Worm (Caenorhabditis elegans) whole organism, young adult: ENCODE data around the gene C01B9.1.
"Not testable (repeated sequence)": the region's sequence is repeated elsewhere in the genome, so short reads cannot be mapped to it uniquely, and the experiment has no call there.

Experiments used
- B0261.1 ChIP-seq: sonication (generic microtip); optimal IDR thresholded peaks from 2 replicates; lab custom pipeline; 2016; ENCODE audit warnings: mild to moderate bottlenecking, missing genetic modification characterization, moderate library complexity, missing compliant biosample characterization
- F23B12.7 ChIP-seq: sonication (generic microtip); optimal IDR thresholded peaks from 2 replicates; lab custom pipeline; 2017; ENCODE audit warnings: missing genetic modification characterization, mild to moderate bottlenecking, missing compliant biosample characterization, antibody characterized with exemption, moderate library complexity; ENCODE audit not compliant: insufficient read depth
- T07F8.4 ChIP-seq: sonication (generic microtip); optimal IDR thresholded peaks from 2 replicates; lab custom pipeline; 2016; ENCODE audit warnings: mild to moderate bottlenecking, missing genetic modification characterization, moderate library complexity, missing compliant biosample characterization
- T26A5.8 ChIP-seq: sonication (generic microtip); optimal IDR thresholded peaks from 2 replicates; lab custom pipeline; 2016; ENCODE audit warnings: missing genetic modification characterization, missing compliant biosample characterization
- Y95B8A.8 ChIP-seq: fragments of 200-800 bp; sonication (Bioruptor generic); IDR thresholded peaks from 2 replicates; pipeline ENCODE4 v1.3.6; 2022; ENCODE audit warnings: missing genetic modification reagents, missing genetic modification characterization, missing compliant biosample characterization
- attf-6 ChIP-seq: fragments of 200-800 bp; sonication (Bioruptor generic); IDR thresholded peaks from 2 replicates; pipeline ENCODE4 v1.3.6; 2022; ENCODE audit warnings: missing genetic modification reagents, missing genetic modification characterization, missing compliant biosample characterization
- cebp-1 ChIP-seq, 2 experiments: fragments of 200-800 bp in 1 of 2; sonication (Bioruptor generic) in 1 of 2; sonication (generic microtip) in 1 of 2; IDR thresholded peaks in 1 of 2; optimal IDR thresholded peaks in 1 of 2; 2 replicates each; pipeline versions ENCODE4 v1.3.6 to Lab custom; 2017 to 2022; ENCODE audit warnings: missing compliant biosample characterization in 2 of 2, missing genetic modification characterization in 2 of 2, mild to moderate bottlenecking in 1 of 2, missing genetic modification reagents in 1 of 2, moderate library complexity in 1 of 2
- ceh-58 ChIP-seq: fragments of 200-800 bp; sonication (Bioruptor generic); IDR thresholded peaks from 2 replicates; pipeline ENCODE4 v1.3.6; 2022; ENCODE audit warnings: missing genetic modification characterization, missing compliant biosample characterization
- dox-1 ChIP-seq: fragments of 200-800 bp; sonication (Bioruptor generic); IDR thresholded peaks from 2 replicates; pipeline ENCODE4 v1.3.6; 2022; ENCODE audit warnings: missing genetic modification reagents, missing genetic modification characterization, missing compliant biosample characterization
- egl-18 ChIP-seq: fragments of 200-800 bp; sonication (Bioruptor generic); IDR thresholded peaks from 2 replicates; pipeline ENCODE4 v1.3.6; 2022; ENCODE audit warnings: missing genetic modification reagents, missing genetic modification characterization, missing compliant biosample characterization
- egl-44 ChIP-seq: fragments of 200-800 bp; sonication (Bioruptor generic); IDR thresholded peaks from 2 replicates; pipeline ENCODE4 v1.3.6; 2022; ENCODE audit warnings: missing genetic modification reagents, missing genetic modification characterization, missing compliant biosample characterization
- egrh-3 ChIP-seq: fragments of 200-800 bp; sonication (Bioruptor generic); IDR thresholded peaks from 2 replicates; pipeline ENCODE4 v1.3.6; 2022; ENCODE audit warnings: missing genetic modification reagents, missing genetic modification characterization, missing compliant biosample characterization
- ekl-4 ChIP-seq: fragments of 200-800 bp; sonication (Bioruptor generic); IDR thresholded peaks from 2 replicates; pipeline ENCODE4 v1.3.6; 2022; ENCODE audit warnings: missing genetic modification reagents, missing genetic modification characterization, missing compliant biosample characterization
- ets-4 ChIP-seq: fragments of 200-800 bp; sonication (Bioruptor generic); optimal IDR thresholded peaks from 2 replicates; lab custom pipeline; 2018; ENCODE audit warnings: mild to moderate bottlenecking, missing genetic modification characterization, missing compliant biosample characterization
- hrde-1 ChIP-seq: sonication (generic microtip); optimal IDR thresholded peaks from 2 replicates; lab custom pipeline; 2016; ENCODE audit warnings: missing genetic modification characterization, mild to moderate bottlenecking, missing compliant biosample characterization, moderate library complexity, missing genotype, missing genetic modification reagents, borderline replicate concordance
- lir-1 ChIP-seq: fragments of 200-800 bp; sonication (Bioruptor generic); conservative IDR thresholded peaks from 2 replicates; pipeline ENCODE4 v1.3.6; 2022; ENCODE audit warnings: missing genetic modification reagents, missing genetic modification characterization, missing compliant biosample characterization
- madf-6 ChIP-seq: fragments of 200-800 bp; sonication (Bioruptor generic); IDR thresholded peaks from 2 replicates; pipeline ENCODE4 v1.3.6; 2022; ENCODE audit warnings: missing genetic modification reagents, missing genetic modification characterization, missing compliant biosample characterization
- mes-4 ChIP-seq: sonication (generic microtip); optimal IDR thresholded peaks from 2 replicates; lab custom pipeline; 2016; ENCODE audit warnings: missing genotype, missing genetic modification characterization, missing compliant biosample characterization
- nfya-2 ChIP-seq: fragments of 200-800 bp; sonication (Bioruptor generic); IDR thresholded peaks from 2 replicates; pipeline ENCODE4 v1.3.6; 2022; ENCODE audit warnings: missing genetic modification reagents, missing genetic modification characterization, missing compliant biosample characterization
- nfyb-1 ChIP-seq: fragments of 200-800 bp; sonication (Bioruptor generic); IDR thresholded peaks from 2 replicates; pipeline ENCODE4 v1.3.6; 2022; ENCODE audit warnings: missing genetic modification reagents, missing genetic modification characterization, missing compliant biosample characterization
- nhr-80 ChIP-seq: sonication (generic microtip); optimal IDR thresholded peaks from 2 replicates; lab custom pipeline; 2016; ENCODE audit warnings: missing genetic modification characterization, missing compliant biosample characterization
- nhr-90 ChIP-seq: sonication (generic microtip); optimal IDR thresholded peaks from 2 replicates; lab custom pipeline; 2016; ENCODE audit warnings: missing genotype, mild to moderate bottlenecking, missing genetic modification characterization, missing compliant biosample characterization
- rec-8 ChIP-seq, 2 experiments: sonication (generic microtip); optimal IDR thresholded peaks; 2 replicates each; lab custom pipeline; 2016; ENCODE audit warnings: mild to moderate bottlenecking in 2 of 2, missing genetic modification characterization in 2 of 2, missing genetic modification reagents in 2 of 2, missing genotype in 2 of 2, missing biosample characterization in 1 of 2, missing compliant biosample characterization in 1 of 2, moderate library complexity in 1 of 2
- snpc-1.1 ChIP-seq: sonication (generic microtip); optimal IDR thresholded peaks from 2 replicates; lab custom pipeline; 2017; ENCODE audit warnings: missing genetic modification characterization, mild to moderate bottlenecking, missing compliant biosample characterization, antibody characterized with exemption, moderate library complexity, missing genotype, missing genetic modification reagents; ENCODE audit not compliant: insufficient read depth
- snpc-3.4 ChIP-seq: sonication (generic microtip); optimal IDR thresholded peaks from 2 replicates; lab custom pipeline; 2017; ENCODE audit warnings: missing genetic modification characterization, mild to moderate bottlenecking, missing compliant biosample characterization, antibody characterized with exemption, moderate library complexity, missing genotype, missing genetic modification reagents
- snpc-4 ChIP-seq, 5 experiments: fragments of 150-350 bp in 1 of 5; sonication (generic microtip) in 4 of 5; optimal IDR thresholded peaks; 2 replicates each; lab custom pipeline; 2014 to 2018; ENCODE audit warnings: missing genetic modification characterization in 5 of 5, missing biosample characterization in 3 of 5, antibody characterized with exemption in 2 of 5, mild to moderate bottlenecking in 2 of 5, missing compliant biosample characterization in 2 of 5, missing genotype in 2 of 5, moderate library complexity in 2 of 5, missing genetic modification reagents in 1 of 5
- zfh-2 ChIP-seq: fragments of 200-800 bp; sonication (Bioruptor generic); conservative IDR thresholded peaks from 2 replicates; pipeline ENCODE4 v1.3.6; 2022; ENCODE audit warnings: missing genetic modification reagents, missing genetic modification characterization, missing compliant biosample characterization
- zim-3 ChIP-seq: sonication (generic microtip); optimal IDR thresholded peaks from 2 replicates; lab custom pipeline; 2017; ENCODE audit warnings: mild to moderate bottlenecking, missing genetic modification characterization, moderate library complexity, missing compliant biosample characterization
- ztf-18 ChIP-seq: sonication (generic microtip); optimal IDR thresholded peaks from 2 replicates; lab custom pipeline; 2016; ENCODE audit warnings: missing genotype, mild to moderate bottlenecking, missing genetic modification characterization, missing compliant biosample characterization
- ztf-22 ChIP-seq: fragments of 200-800 bp; sonication (Bioruptor generic); optimal IDR thresholded peaks from 2 replicates; lab custom pipeline; 2018; ENCODE audit warnings: mild to moderate bottlenecking, missing genetic modification characterization, moderate library complexity, missing compliant biosample characterization

C01B9.1 gene

DNA sequence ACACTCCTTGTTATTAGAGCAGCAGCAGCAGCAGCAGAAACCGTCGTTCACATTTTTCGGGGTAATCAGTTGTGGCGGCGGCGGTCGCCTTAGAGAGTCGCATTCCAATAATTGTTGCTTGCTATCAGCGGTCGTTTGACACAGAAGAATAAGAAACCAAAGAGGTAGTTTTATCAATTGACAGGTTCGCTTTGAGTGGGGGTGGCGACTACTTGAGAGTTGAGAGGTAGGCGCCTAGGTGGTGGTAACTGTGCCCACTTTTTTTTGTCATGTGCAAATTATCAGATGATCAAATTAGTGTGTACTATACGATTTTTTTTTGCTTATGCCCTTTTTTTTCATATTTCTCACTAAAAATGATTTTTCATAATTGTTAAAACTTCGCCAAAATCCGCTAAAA is 42.6 kb downstream of the C01B9.1 start:
- TF ChIP-seq egl-44 (GFP tag; lab: Robert Waterston, UW) (peak; percentile 13; the same call in 1 of the 2 replicates), egrh-3 (GFP tag; lab: Robert Waterston, UW) (0 out of 2 replicates have a peak, but pooled peaks have one; percentile 26), nfya-2 (GFP tag; lab: Robert Waterston, UW) (no peak), cebp-1 (GFP tag; IDR thresholded peaks at IDR 0.05; lab: Robert Waterston, UW) (no peak), cebp-1 (tag; optimal IDR thresholded peaks at IDR 0.05; lab: Kevin White, UChicago) (peak; percentile 44), snpc-4 (GFP tag; optimal IDR thresholded peaks at IDR 0.05; lab: Kevin White, UChicago) (no peak), snpc-4 (tag; optimal IDR thresholded peaks at IDR 0.05; lab: Kevin White, UChicago) (peak in 1 of 4 experiments; percentile 67), Y95B8A.8 (GFP tag; lab: Robert Waterston, UW) (no peak), hrde-1 (tag; lab: Kevin White, UChicago) (no peak), dox-1 (GFP tag; lab: Robert Waterston, UW) (peak; percentile 71), nhr-90 (tag; lab: Kevin White, UChicago) (no peak), nhr-80 (peak; percentile 96)
- TF ChIP-seq, all 124 proteins: peak for 6

DNA sequence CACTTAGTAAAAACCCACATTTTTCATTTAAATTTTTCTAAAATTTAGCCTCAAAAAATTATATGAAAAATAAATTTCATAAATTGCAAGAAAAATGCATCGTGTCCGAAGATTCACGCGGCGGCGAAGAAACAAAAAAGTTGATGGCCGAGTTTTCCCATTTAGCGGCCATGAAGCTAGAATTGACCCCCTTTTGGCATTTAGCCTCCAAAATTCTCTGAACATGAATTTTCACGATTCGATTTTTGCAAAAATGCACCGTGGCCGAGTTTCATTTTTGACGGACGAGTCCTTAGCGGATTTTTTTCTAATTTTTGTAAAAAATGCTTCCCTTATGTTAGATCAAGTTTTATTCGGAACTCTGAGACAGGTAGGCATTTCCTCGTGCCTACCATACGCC is 44.1 kb downstream of the C01B9.1 start:
- no peak for TF ChIP-seq zim-3
- TF ChIP-seq T26A5.8, result no peak
- TF ChIP-seq attf-6, result no peak
- TF ChIP-seq B0261.1, result no peak
- no peak for TF ChIP-seq F23B12.7 (tag; lab: Kevin White, UChicago)
- no peak for TF ChIP-seq snpc-1.1 (tag; lab: Kevin White, UChicago)
- TF ChIP-seq snpc-3.4, result no peak
- TF ChIP-seq ekl-4 (GFP tag; lab: Robert Waterston, UW), result no peak
- no peak for TF ChIP-seq mes-4
- TF ChIP-seq egl-18, result no peak
- no peak for TF ChIP-seq T07F8.4 (tag; lab: Kevin White, UChicago)
- TF ChIP-seq ztf-18 (tag; lab: Kevin White, UChicago), result no peak
- no peak for TF ChIP-seq ets-4 (GFP tag; lab: Kevin White, UChicago)
- TF ChIP-seq ceh-58, result no peak
- TF ChIP-seq ztf-22 (GFP tag; lab: Kevin White, UChicago), result no peak

DNA sequence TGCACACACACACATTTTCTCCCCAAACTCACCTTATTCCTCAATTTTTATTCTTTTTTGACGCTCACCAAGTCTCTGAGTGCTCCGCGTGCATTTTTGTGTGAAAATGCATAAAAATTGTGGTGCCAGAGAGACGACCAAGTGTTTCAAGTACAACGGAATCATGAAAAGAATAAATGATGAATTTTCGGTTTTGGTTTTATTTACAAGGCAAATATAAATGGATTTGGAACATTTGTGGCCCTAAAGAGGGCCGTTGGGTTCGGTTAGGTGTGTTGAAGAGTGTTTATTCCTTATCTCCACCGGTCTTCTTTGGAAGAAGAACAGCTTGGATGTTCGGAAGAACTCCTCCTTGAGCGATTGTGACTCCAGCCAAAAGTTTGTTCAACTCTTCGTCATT is 46.1 kb downstream of the C01B9.1 start:
- 0 out of 2 replicates have a peak, but pooled peaks have one; percentile 13 for TF ChIP-seq Y95B8A.8 (GFP tag; lab: Robert Waterston, UW)
- peak; percentile 14; the same call in 1 of the 2 replicates for TF ChIP-seq dox-1 (GFP tag; lab: Robert Waterston, UW)
- TF ChIP-seq nfyb-1 (GFP tag; lab: Robert Waterston, UW), result 0 out of 2 replicates have a peak, but pooled peaks have one; percentile 19
- TF ChIP-seq attf-6, result 0 out of 2 replicates have a peak, but pooled peaks have one; percentile 29
- peak; percentile 39; the same call in 1 of the 2 replicates for TF ChIP-seq madf-6 (GFP tag; lab: Robert Waterston, UW)

DNA sequence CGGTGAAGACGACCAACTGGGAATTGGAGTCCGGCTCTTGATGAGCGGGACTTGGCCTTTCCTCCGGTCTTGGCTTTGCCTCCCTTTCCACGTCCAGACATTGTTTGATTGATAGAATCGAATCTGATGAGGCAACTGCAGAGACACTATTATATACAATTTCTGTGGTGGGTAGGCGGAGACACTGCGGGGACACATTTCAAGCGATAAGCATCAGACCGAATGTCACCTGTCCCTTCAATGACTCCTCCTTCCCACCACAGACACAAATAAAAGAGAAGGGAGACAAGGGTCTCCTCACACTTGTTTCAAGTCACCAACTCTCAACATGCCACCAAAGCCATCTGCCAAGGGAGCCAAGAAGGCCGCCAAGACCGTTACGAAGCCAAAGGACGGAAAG is 46.7 kb downstream of the C01B9.1 start, which contains the start of gene his-16:
TSS of gene his-16 (minus strand) at position 101 of the 400 bp plus-strand sequence.
- not testable (repeated sequence) for TF ChIP-seq lir-1; zfh-2; rec-8 (tag; optimal IDR thresholded peaks at IDR 0.05; lab: Kevin White, UChicago)
